Fruit fly (Drosophila melanogaster): ENCODE data around the gene PolE1.

PolE1 gene

dm6 chr3R:23315630-23316029 is 32.3 kb upstream of the PolE1 start (continued):
- TF ChIP-seq CG15514 (GFP tag; optimal IDR thresholded peaks at IDR 0.05) (no peak), cato (GFP tag; optimal IDR thresholded peaks at IDR 0.05; ENCODE audit: borderline replicate concordance) (no peak), CG6689 (GFP tag; IDR thresholded peaks at IDR 0.05) (peak; percentile 31; the same call in 1 of the 2 replicates), crp (GFP tag; optimal IDR thresholded peaks at IDR 0.05) (no peak), otp (GFP tag; IDR thresholded peaks at IDR 0.05) (no peak), HLHmδ (GFP tag; optimal IDR thresholded peaks at IDR 0.05) (no peak), NC2β (GFP tag; optimal IDR thresholded peaks at IDR 0.05) (no peak), CG32772 (GFP tag; IDR thresholded peaks at IDR 0.05) (0 out of 2 replicates have a peak, but pooled peaks have one; percentile 28), Hand (GFP tag; optimal IDR thresholded peaks at IDR 0.05) (no peak), usp (GFP tag; optimal IDR thresholded peaks at IDR 0.05) (no peak), vvl (GFP tag; IDR thresholded peaks at IDR 0.05) (peak; percentile 42), pan (optimal IDR thresholded peaks at IDR 0.05) (no peak), pan (GFP tag; optimal IDR thresholded peaks at IDR 0.05 in 1 of 2, IDR thresholded peaks at IDR 0.05 in 1 of 2) (peak in 1 of 2 experiments; percentile 41), chn (GFP tag; optimal IDR thresholded peaks at IDR 0.05) (peak; percentile 4), CG3163 (GFP tag; optimal IDR thresholded peaks at IDR 0.05) (no peak), maf-S (GFP tag; optimal IDR thresholded peaks at IDR 0.05) (no peak), CG11695 (GFP tag; IDR thresholded peaks at IDR 0.05) (no peak), bbx (GFP tag; IDR thresholded peaks at IDR 0.05; ENCODE audit: partially characterized antibody) (no peak), Ssrp (tag; optimal IDR thresholded peaks at IDR 0.05) (peak; percentile 22), bigmax (GFP tag; optimal IDR thresholded peaks at IDR 0.05) (no peak), phol (tag; optimal IDR thresholded peaks at IDR 0.05) (peak; percentile 10), Asciz (GFP tag; optimal IDR thresholded peaks at IDR 0.05) (no peak), Ravus (GFP tag; IDR thresholded peaks at IDR 0.05) (no peak; the same call in 1 of the 2 replicates), CG7357 (GFP tag; IDR thresholded peaks at IDR 0.05) (no peak), CG10209 (GFP tag; optimal IDR thresholded peaks at IDR 0.05) (no peak), CG32767 (GFP tag; IDR thresholded peaks at IDR 0.05) (no peak), exex (tag; optimal IDR thresholded peaks at IDR 0.05) (peak; percentile 20), pum (GFP tag; optimal IDR thresholded peaks at IDR 0.05) (no peak), Atf6 (GFP tag; IDR thresholded peaks at IDR 0.05) (no peak), gsb-n (tag; optimal IDR thresholded peaks at IDR 0.05) (peak; percentile 7), eyg (GFP tag; optimal IDR thresholded peaks at IDR 0.05) (no peak), CG1024 (GFP tag; IDR thresholded peaks at IDR 0.05) (no peak), Fer2 (tag; optimal IDR thresholded peaks at IDR 0.05) (no peak), Mad (GFP tag; optimal IDR thresholded peaks at IDR 0.05) (no peak), ems (GFP tag; optimal IDR thresholded peaks at IDR 0.05) (peak; percentile 11), Lpt (GFP tag; optimal IDR thresholded peaks at IDR 0.05) (no peak), CG17361 (GFP tag; IDR thresholded peaks at IDR 0.05) (no peak), fd64A (GFP tag; optimal IDR thresholded peaks at IDR 0.05) (no peak), CTCF (GFP tag; optimal IDR thresholded peaks at IDR 0.05) (no peak), lmd (GFP tag; IDR thresholded peaks at IDR 0.05) (0 out of 2 replicates have a peak, but pooled peaks have one; percentile 16), kni (GFP tag; optimal IDR thresholded peaks at IDR 0.05) (no peak), CG8290 (GFP tag; optimal IDR thresholded peaks at IDR 0.05) (no peak), CG8290 (tag; optimal IDR thresholded peaks at IDR 0.05) (peak in 1 of 2 experiments; percentile 26), Opbp (GFP tag; IDR thresholded peaks at IDR 0.05; ENCODE audit: partially characterized antibody) (no peak), Optix (GFP tag; IDR thresholded peaks at IDR 0.05) (0 out of 3 replicates have a peak, but pooled peaks have one; percentile 11), CG8478 (optimal IDR thresholded peaks at IDR 0.05) (no peak), ara (GFP tag; IDR thresholded peaks at IDR 0.05) (0 out of 2 replicates have a peak, but pooled peaks have one; percentile 29), knrl (GFP tag; IDR thresholded peaks at IDR 0.05; ENCODE audit: partially characterized antibody) (no peak), CG1529 (GFP tag; optimal IDR thresholded peaks at IDR 0.05) (no peak), MESR4 (GFP tag; optimal IDR thresholded peaks at IDR 0.05) (no peak), CG10366 (GFP tag; IDR thresholded peaks at IDR 0.05) (peak; percentile 37; the same call in 1 of the 2 replicates), HmgZ (tag; optimal IDR thresholded peaks at IDR 0.05) (peak; percentile 2)
